Fruit fly (Drosophila melanogaster) whole organism, embryonic: ENCODE results near the gene Rad17.

Experiments used
- Atf3 ChIP-seq: fragments of 200-800 bp; sonication (Bioruptor generic); optimal IDR thresholded peaks from 3 replicates; lab custom pipeline; 2016; ENCODE audit warnings: missing biosample characterization, missing genetic modification characterization
- Blimp-1 ChIP-seq: fragments of 200-800 bp; sonication (Bioruptor generic); optimal IDR thresholded peaks from 3 replicates; lab custom pipeline; 2018; ENCODE audit warnings: missing biosample characterization, missing genetic modification characterization, mild to moderate bottlenecking, moderate library complexity, missing genetic modification reagents
- CG10274 ChIP-seq: fragments of 200-800 bp; sonication (Bioruptor generic); optimal IDR thresholded peaks from 3 replicates; lab custom pipeline; 2017; ENCODE audit warnings: missing biosample characterization, mild to moderate bottlenecking, missing genetic modification characterization
- CG10462 ChIP-seq: fragments of 200-800 bp; sonication (Bioruptor generic); optimal IDR thresholded peaks from 2 replicates; lab custom pipeline; 2016; ENCODE audit warnings: missing biosample characterization, missing genetic modification characterization
- CG11695 ChIP-seq: fragments of 200-800 bp; sonication (Bioruptor generic); IDR thresholded peaks from 3 replicates; pipeline ENCODE4 v1.3.6; 2022; ENCODE audit warnings: missing biosample characterization, missing genetic modification characterization
- CG12104 ChIP-seq: fragments of 200-800 bp; sonication (Bioruptor generic); optimal IDR thresholded peaks from 3 replicates; lab custom pipeline; 2016; ENCODE audit warnings: missing biosample characterization, missing genetic modification characterization
- CG13123 ChIP-seq: fragments of 200-800 bp; sonication (Bioruptor generic); optimal IDR thresholded peaks from 2 replicates; lab custom pipeline; 2016; ENCODE audit warnings: missing biosample characterization, missing genetic modification characterization
- CG14441 ChIP-seq: fragments of 200-800 bp; sonication (Bioruptor generic); IDR thresholded peaks from 2 replicates; pipeline ENCODE4 v1.3.6; 2022; ENCODE audit warnings: missing biosample characterization, missing genetic modification characterization
- CG1647 ChIP-seq: fragments of 200-800 bp; sonication (Bioruptor generic); optimal IDR thresholded peaks from 3 replicates; lab custom pipeline; 2016; ENCODE audit warnings: missing biosample characterization, missing genetic modification characterization
- CG17359 ChIP-seq: fragments of 200-800 bp; sonication (Bioruptor generic); optimal IDR thresholded peaks from 3 replicates; lab custom pipeline; 2018; ENCODE audit warnings: missing biosample characterization, mild to moderate bottlenecking, missing genetic modification characterization, moderate library complexity
- CG17802 ChIP-seq: fragments of 200-800 bp; sonication (Bioruptor generic); optimal IDR thresholded peaks from 2 replicates; lab custom pipeline; 2018; ENCODE audit warnings: missing biosample characterization, mild to moderate bottlenecking, missing genetic modification characterization, moderate library complexity
- CG1792 ChIP-seq: fragments of 200-800 bp; sonication (Bioruptor generic); optimal IDR thresholded peaks from 2 replicates; lab custom pipeline; 2016; ENCODE audit warnings: missing biosample characterization, missing genetic modification characterization
- CG30020 ChIP-seq: fragments of 200-800 bp; optimal IDR thresholded peaks from 2 replicates; lab custom pipeline; 2019; ENCODE audit warnings: missing biosample characterization, mild to moderate bottlenecking, missing genetic modification characterization, moderate library complexity
- CG33213 ChIP-seq: fragments of 200-800 bp; sonication (Bioruptor generic); optimal IDR thresholded peaks from 3 replicates; lab custom pipeline; 2016; ENCODE audit warnings: missing biosample characterization, missing genetic modification characterization
- CG34422 ChIP-seq: fragments of 200-800 bp; sonication (Bioruptor generic); IDR thresholded peaks from 3 replicates; pipeline ENCODE4 v1.3.6; 2022; ENCODE audit warnings: missing biosample characterization, missing genetic modification characterization
- CG4404 ChIP-seq: fragments of 200-800 bp; sonication (Bioruptor generic); IDR thresholded peaks from 2 replicates; pipeline ENCODE4 v1.3.6; 2022; ENCODE audit warnings: missing biosample characterization, missing genetic modification characterization
- CG6175 ChIP-seq: fragments of 200-800 bp; sonication (Bioruptor generic); IDR thresholded peaks from 3 replicates; pipeline ENCODE4 v1.3.6; 2022; ENCODE audit warnings: missing biosample characterization, missing genetic modification characterization
- CG8281 ChIP-seq: fragments of 200-800 bp; sonication (Bioruptor generic); optimal IDR thresholded peaks from 2 replicates; lab custom pipeline; 2018; ENCODE audit warnings: missing biosample characterization, mild to moderate bottlenecking, missing genetic modification characterization, moderate library complexity
- CG8359 ChIP-seq: fragments of 200-800 bp; sonication (Bioruptor generic); optimal IDR thresholded peaks from 2 replicates; lab custom pipeline; 2017; ENCODE audit warnings: missing biosample characterization, mild to moderate bottlenecking, missing genetic modification characterization, borderline replicate concordance
- Camta ChIP-seq: fragments of 200-800 bp; sonication (Bioruptor generic); optimal IDR thresholded peaks from 2 replicates; lab custom pipeline; 2016; ENCODE audit warnings: missing biosample characterization, missing genetic modification characterization
- Dek ChIP-seq: fragments of 200-800 bp; sonication (Bioruptor generic); optimal IDR thresholded peaks from 3 replicates; lab custom pipeline; 2019; ENCODE audit warnings: missing biosample characterization, mild to moderate bottlenecking, missing genetic modification characterization, moderate library complexity
- Dfd ChIP-seq, 2 experiments: fragments of >200 bp; optimal IDR thresholded peaks; 2 replicates each; lab custom pipeline; 2017; ENCODE audit warnings: missing biosample characterization in 2 of 2, missing genetic modification characterization in 2 of 2
- HHEX ChIP-seq: fragments of 200-800 bp; sonication (Bioruptor generic); optimal IDR thresholded peaks from 3 replicates; lab custom pipeline; 2017; ENCODE audit warnings: missing biosample characterization, mild to moderate bottlenecking, missing genetic modification characterization, missing genetic modification reagents
- Hr51 ChIP-seq, 2 experiments: fragments of 200-800 bp; sonication (Bioruptor generic); optimal IDR thresholded peaks; 2 replicates in 1 of 2; 3 replicates in 1 of 2; lab custom pipeline; 2016 to 2018; ENCODE audit warnings: missing biosample characterization in 2 of 2, missing genetic modification characterization in 2 of 2, mild to moderate bottlenecking in 1 of 2, moderate library complexity in 1 of 2
- Lpt ChIP-seq: fragments of >200 bp; optimal IDR thresholded peaks from 2 replicates; lab custom pipeline; 2018; ENCODE audit warnings: missing biosample characterization, missing genetic modification characterization
- Mad ChIP-seq: fragments of 200-800 bp; sonication (Bioruptor generic); optimal IDR thresholded peaks from 2 replicates; lab custom pipeline; 2016; ENCODE audit warnings: missing biosample characterization, missing genetic modification characterization
- Nf-YB ChIP-seq: fragments of 200-800 bp; sonication (Bioruptor generic); optimal IDR thresholded peaks from 3 replicates; lab custom pipeline; 2019; ENCODE audit warnings: missing biosample characterization, mild to moderate bottlenecking, missing genetic modification characterization, moderate library complexity
- Stat92E ChIP-seq, 3 experiments: fragments of >200 bp in 2 of 3; fragments of 200-800 bp in 1 of 3; sonication (Bioruptor generic) in 1 of 3; optimal IDR thresholded peaks; 2 replicates each; lab custom pipeline; 2017 to 2019; ENCODE audit warnings: missing biosample characterization in 3 of 3, missing genetic modification characterization in 3 of 3, mild to moderate bottlenecking in 1 of 3, moderate library complexity in 1 of 3
- bcd ChIP-seq: fragments of 200-800 bp; sonication (Bioruptor generic); optimal IDR thresholded peaks from 2 replicates; lab custom pipeline; 2017; ENCODE audit warnings: missing biosample characterization, mild to moderate bottlenecking, missing genetic modification characterization
- chinmo ChIP-seq: fragments of 200-800 bp; sonication (Bioruptor generic); IDR thresholded peaks from 4 replicates; pipeline ENCODE4 v1.3.6; 2022; ENCODE audit warnings: missing biosample characterization, missing genetic modification characterization; ENCODE audit not compliant: partially characterized antibody
- chn ChIP-seq: fragments of 200-800 bp; sonication (Bioruptor generic); optimal IDR thresholded peaks from 2 replicates; lab custom pipeline; 2016; ENCODE audit warnings: missing biosample characterization, missing genetic modification characterization
- ci ChIP-seq: fragments of 200-800 bp; sonication (Bioruptor generic); IDR thresholded peaks from 3 replicates; pipeline ENCODE4 v1.3.6; 2022; ENCODE audit warnings: missing biosample characterization, missing genetic modification characterization
- crc ChIP-seq: fragments of 200-800 bp; sonication (Bioruptor generic); optimal IDR thresholded peaks from 2 replicates; lab custom pipeline; 2016; ENCODE audit warnings: missing biosample characterization, missing genetic modification characterization
- da ChIP-seq: fragments of 200-800 bp; sonication (Bioruptor generic); optimal IDR thresholded peaks from 2 replicates; lab custom pipeline; 2016; ENCODE audit warnings: missing biosample characterization, missing genetic modification characterization
- en ChIP-seq: fragments of 200-800 bp; sonication (Bioruptor generic); optimal IDR thresholded peaks from 2 replicates; lab custom pipeline; 2016; ENCODE audit warnings: missing biosample characterization, missing genetic modification characterization
- eve ChIP-seq, 2 experiments: fragments of >200 bp; optimal IDR thresholded peaks; 2 replicates each; lab custom pipeline; 2017; ENCODE audit warnings: missing biosample characterization in 2 of 2, missing genetic modification characterization in 2 of 2
- ewg ChIP-seq: fragments of 200-800 bp; sonication (Bioruptor generic); optimal IDR thresholded peaks from 3 replicates; lab custom pipeline; 2017; ENCODE audit warnings: mild to moderate bottlenecking, missing biosample characterization, missing genetic modification reagents, missing genetic modification characterization
- eyg ChIP-seq: fragments of 200-800 bp; sonication (Bioruptor generic); optimal IDR thresholded peaks from 3 replicates; lab custom pipeline; 2016; ENCODE audit warnings: missing biosample characterization, missing genetic modification characterization
- ftz-f1 ChIP-seq: fragments of 200-800 bp; sonication (Bioruptor generic); optimal IDR thresholded peaks from 2 replicates; lab custom pipeline; 2016; ENCODE audit warnings: missing biosample characterization, missing genetic modification characterization
- nom ChIP-seq: fragments of 200-800 bp; sonication (Bioruptor generic); optimal IDR thresholded peaks from 2 replicates; lab custom pipeline; 2017; ENCODE audit warnings: missing biosample characterization, missing genetic modification characterization, mild to moderate bottlenecking, moderate library complexity, missing genetic modification reagents
- pho ChIP-seq: fragments of 200-800 bp; sonication (Bioruptor generic); optimal IDR thresholded peaks from 2 replicates; lab custom pipeline; 2016; ENCODE audit warnings: missing biosample characterization, missing genetic modification characterization
- phol ChIP-seq: fragments of 200-800 bp; sonication (Bioruptor generic); optimal IDR thresholded peaks from 3 replicates; lab custom pipeline; 2018; ENCODE audit warnings: missing biosample characterization, mild to moderate bottlenecking, missing genetic modification characterization, moderate library complexity
- pzg ChIP-seq: fragments of 200-800 bp; sonication (Bioruptor generic); optimal IDR thresholded peaks from 3 replicates; lab custom pipeline; 2018; ENCODE audit warnings: missing biosample characterization, mild to moderate bottlenecking, missing genetic modification characterization, moderate library complexity
- scrt ChIP-seq: fragments of 200-800 bp; sonication (Bioruptor generic); optimal IDR thresholded peaks from 2 replicates; lab custom pipeline; 2018; ENCODE audit warnings: missing biosample characterization, mild to moderate bottlenecking, missing genetic modification characterization, moderate library complexity
- sim ChIP-seq: fragments of 200-800 bp; sonication (Bioruptor generic); IDR thresholded peaks from 2 replicates; pipeline ENCODE4 v1.3.6; 2022; ENCODE audit warnings: missing biosample characterization, missing genetic modification characterization
- slou ChIP-seq: fragments of 200-800 bp; sonication (Bioruptor generic); optimal IDR thresholded peaks from 3 replicates; lab custom pipeline; 2016; ENCODE audit warnings: missing biosample characterization, missing genetic modification characterization
- tap ChIP-seq: fragments of 200-800 bp; optimal IDR thresholded peaks from 3 replicates; lab custom pipeline; 2019; ENCODE audit warnings: missing biosample characterization, mild to moderate bottlenecking, missing genetic modification characterization, moderate library complexity
- tgo ChIP-seq: fragments of 200-800 bp; sonication (Bioruptor generic); IDR thresholded peaks from 3 replicates; pipeline ENCODE4 v1.3.6; 2022; ENCODE audit warnings: missing biosample characterization, missing genetic modification characterization
- tin ChIP-seq: fragments of 200-800 bp; sonication (Bioruptor generic); optimal IDR thresholded peaks from 3 replicates; lab custom pipeline; 2016; ENCODE audit warnings: missing biosample characterization, missing genetic modification characterization
- vnd ChIP-seq: fragments of 200-800 bp; sonication (Bioruptor generic); IDR thresholded peaks from 3 replicates; pipeline ENCODE4 v1.3.6; 2022; ENCODE audit warnings: missing biosample characterization, missing genetic modification characterization; ENCODE audit not compliant: partially characterized antibody
- wor ChIP-seq: fragments of 200-800 bp; sonication (Bioruptor generic); IDR thresholded peaks from 2 replicates; pipeline ENCODE4 v1.3.6; 2022; ENCODE audit warnings: missing biosample characterization, missing genetic modification characterization

The Rad17 gene

DNA sequence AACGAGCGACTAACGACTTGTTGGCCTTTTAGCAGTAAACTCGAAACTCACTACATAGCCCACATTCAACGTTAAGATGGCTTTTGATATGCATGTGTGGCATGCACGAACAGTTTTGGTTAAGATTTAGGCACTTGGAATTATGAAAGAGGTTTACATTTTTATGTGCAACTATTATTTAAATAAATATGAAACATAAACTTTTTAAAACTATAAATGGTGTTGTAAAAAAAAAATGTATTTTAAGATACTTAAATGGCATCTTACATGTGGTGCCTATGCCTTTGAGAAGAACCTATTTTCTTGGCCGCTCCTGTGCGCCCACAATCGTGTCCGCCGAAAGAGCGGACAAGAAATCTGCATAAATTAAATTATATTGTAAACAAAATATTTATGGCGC, 43.4 kb upstream of the Rad17 start (continued):
- no peak for TF ChIP-seq eyg
- TF ChIP-seq CG33213, result no peak
- no peak for TF ChIP-seq tap (tag; lab: Kevin White, UChicago)
- no peak for TF ChIP-seq bcd (GFP tag; lab: Kevin White, UChicago)
- TF ChIP-seq Nf-YB (GFP tag; lab: Kevin White, UChicago), result no peak
- no peak for TF ChIP-seq CG1647 (GFP tag; lab: Kevin White, UChicago)
- TF ChIP-seq ftz-f1, result no peak
- no peak for TF ChIP-seq da
- TF ChIP-seq slou (GFP tag; lab: Kevin White, UChicago), result no peak
- no peak for TF ChIP-seq CG13123 (GFP tag; lab: Kevin White, UChicago)
- no peak for TF ChIP-seq sim (GFP tag; lab: Robert Waterston, UW)
- TF ChIP-seq eve (GFP tag; optimal IDR thresholded peaks at IDR 0.05; lab: Kevin White, UChicago), result no peak
- TF ChIP-seq phol (tag; lab: Kevin White, UChicago), result peak; percentile 5
- TF ChIP-seq CG17359 (tag; lab: Kevin White, UChicago), result peak; percentile 33
- TF ChIP-seq pzg (GFP tag; lab: Kevin White, UChicago), result no peak
- no peak for TF ChIP-seq crc (GFP tag; lab: Kevin White, UChicago)
- TF ChIP-seq Dek (tag; lab: Kevin White, UChicago), result no peak
- TF ChIP-seq CG10462 (GFP tag; lab: Kevin White, UChicago), result no peak
- no peak for TF ChIP-seq Atf3 (GFP tag; lab: Kevin White, UChicago)
- no peak for TF ChIP-seq Blimp-1 (GFP tag; lab: Kevin White, UChicago)
- peak; percentile 39; the same call in 2 of the 3 replicates for TF ChIP-seq tgo (GFP tag; lab: Robert Waterston, UW)
- 0 out of 2 replicates have a peak, but pooled peaks have one; percentile 8 for TF ChIP-seq CG14441
- no peak for TF ChIP-seq Stat92E (GFP tag; optimal IDR thresholded peaks at IDR 0.05; lab: Kevin White, UChicago)
- no peak for TF ChIP-seq CG6175 (GFP tag; lab: Robert Waterston, UW)
- no peak for TF ChIP-seq scrt (GFP tag; lab: Kevin White, UChicago)
- no peak for TF ChIP-seq tin (GFP tag; lab: Kevin White, UChicago)
- no peak for TF ChIP-seq CG34422 (GFP tag; lab: Robert Waterston, UW)
- TF ChIP-seq HHEX (GFP tag; lab: Kevin White, UChicago), result no peak
- no peak for TF ChIP-seq CG1792
- no peak for TF ChIP-seq CG8281 (tag; lab: Kevin White, UChicago)
- no peak for TF ChIP-seq CG17802 (tag; lab: Kevin White, UChicago)
- TF ChIP-seq Hr51 (GFP tag; optimal IDR thresholded peaks at IDR 0.05; lab: Kevin White, UChicago), result peak in 1 of 2 experiments; percentile 52
- TF ChIP-seq chinmo (GFP tag; lab: Robert Waterston, UW), result no peak
- no peak for TF ChIP-seq pho
- no peak for TF ChIP-seq Mad (GFP tag; lab: Kevin White, UChicago)
- peak; percentile 42; the same call in 1 of the 3 replicates for TF ChIP-seq ci (GFP tag; lab: Robert Waterston, UW)
- no peak for TF ChIP-seq Lpt (GFP tag; lab: Kevin White, UChicago)
- no peak for TF ChIP-seq CG12104 (GFP tag; lab: Kevin White, UChicago)
- TF ChIP-seq ewg (GFP tag; lab: Kevin White, UChicago), result no peak
- no peak for TF ChIP-seq nom (GFP tag; lab: Kevin White, UChicago)
- TF ChIP-seq wor (GFP tag; lab: Robert Waterston, UW), result no peak
- no peak for TF ChIP-seq CG10274 (GFP tag; lab: Kevin White, UChicago)
- TF ChIP-seq CG8359 (GFP tag; lab: Kevin White, UChicago), result no peak
- no peak for TF ChIP-seq Camta (GFP tag; lab: Kevin White, UChicago)
- TF ChIP-seq CG11695, result peak; percentile 53; the same call in 1 of the 3 replicates
- no peak for TF ChIP-seq vnd
- TF ChIP-seq CG30020 (tag; lab: Kevin White, UChicago), result no peak
- TF ChIP-seq chn, result no peak
- TF ChIP-seq Dfd (GFP tag; optimal IDR thresholded peaks at IDR 0.05; lab: Kevin White, UChicago), result no peak
- TF ChIP-seq CG4404 (GFP tag; lab: Robert Waterston, UW), result no peak
- no peak for TF ChIP-seq en
